Fruit fly (Drosophila melanogaster) whole organism, adult: Measurements from ENCODE around the gene mip130.

Source experiments
- Clk ChIP-seq: fragments of 200-800 bp; sonication (Bioruptor generic); optimal IDR thresholded peaks from 2 replicates; lab custom pipeline; 2017; ENCODE audit warnings: missing biosample characterization, missing genetic modification characterization
- Crg-1 ChIP-seq: fragments of 200-800 bp; sonication (Bioruptor generic); optimal IDR thresholded peaks from 2 replicates; lab custom pipeline; 2016; ENCODE audit warnings: missing biosample characterization, missing genetic modification characterization
- Hr96 ChIP-seq: fragments of 200-800 bp; sonication (Bioruptor generic); optimal IDR thresholded peaks from 2 replicates; lab custom pipeline; 2016; ENCODE audit warnings: missing biosample characterization, missing genetic modification characterization
- Mnt ChIP-seq: fragments of 200-800 bp; sonication (Bioruptor generic); optimal IDR thresholded peaks from 2 replicates; lab custom pipeline; 2016; ENCODE audit warnings: missing biosample characterization, mild to moderate bottlenecking, missing genetic modification characterization
- bab1 ChIP-seq: fragments of 200-800 bp; sonication (Bioruptor generic); optimal IDR thresholded peaks from 3 replicates; lab custom pipeline; 2019; ENCODE audit warnings: missing biosample characterization, mild to moderate bottlenecking, missing genetic modification characterization, moderate library complexity
- kay ChIP-seq: fragments of 200-800 bp; sonication (Bioruptor generic); peaks from one replicate; lab custom pipeline; 2016; ENCODE audit warnings: missing biosample characterization, missing genetic modification characterization, borderline replicate concordance

- TF ChIP-seq Clk (GFP tag; lab: Kevin White, UChicago) (no peak), Hr96 (GFP tag; lab: Kevin White, UChicago) (peak; percentile 61), bab1 (GFP tag; lab: Kevin White, UChicago) (peak; percentile 50), kay (GFP tag; lab: Kevin White, UChicago) (no peak), Crg-1 (peak; percentile 10), Mnt (GFP tag; lab: Kevin White, UChicago) (no peak)
Measured at dm6 chrX:1952898-1953297, 44.9 kb downstream of the mip130 start.
